Worm (Caenorhabditis elegans) whole organism, midembryonic: Measurements from ENCODE around the gene srx-93.

Experiments
- T22C8.4 ChIP-seq: fragments of 200-800 bp; sonication (Bioruptor generic); IDR thresholded peaks from 2 replicates; pipeline ENCODE4 v1.3.6; 2022; ENCODE audit warnings: missing genetic modification characterization, missing compliant biosample characterization
- cog-1 ChIP-seq: sonication (generic microtip); optimal IDR thresholded peaks from 2 replicates; lab custom pipeline; 2016; ENCODE audit warnings: missing genetic modification characterization, missing compliant biosample characterization
- flt-1 ChIP-seq: fragments of 200-800 bp; sonication (Bioruptor generic); IDR thresholded peaks from 2 replicates; pipeline ENCODE4 v1.3.6; 2022; ENCODE audit warnings: missing genetic modification characterization, missing compliant biosample characterization
- klf-2 ChIP-seq: fragments of 200-800 bp; sonication (Bioruptor generic); conservative IDR thresholded peaks from 2 replicates; pipeline ENCODE4 v1.3.6; 2022; ENCODE audit warnings: missing genetic modification reagents, missing genetic modification characterization, missing compliant biosample characterization
- med-1 ChIP-seq: sonication (generic microtip); optimal IDR thresholded peaks from 2 replicates; lab custom pipeline; 2017; ENCODE audit warnings: missing genetic modification characterization, mild to moderate bottlenecking, missing compliant biosample characterization, antibody characterized with exemption, missing genetic modification reagents; ENCODE audit not compliant: insufficient read depth
- ref-1 ChIP-seq: fragments of 200-800 bp; sonication (Bioruptor generic); conservative IDR thresholded peaks from 2 replicates; pipeline ENCODE4 v1.3.6; 2022; ENCODE audit warnings: missing genetic modification reagents, missing genetic modification characterization, missing compliant biosample characterization
- tab-1 ChIP-seq: fragments of 200-800 bp; sonication (Bioruptor generic); IDR thresholded peaks from 2 replicates; pipeline ENCODE4 v1.3.6; 2022; ENCODE audit warnings: missing genetic modification characterization, missing compliant biosample characterization
- ztf-23 ChIP-seq: fragments of 200-800 bp; sonication (Bioruptor generic); IDR thresholded peaks from 2 replicates; pipeline ENCODE4 v1.3.6; 2022; ENCODE audit warnings: missing genetic modification reagents, missing genetic modification characterization, missing compliant biosample characterization
- ztf-29 ChIP-seq: fragments of 200-800 bp; sonication (Bioruptor generic); IDR thresholded peaks from 2 replicates; pipeline ENCODE4 v1.3.6; 2022; ENCODE audit warnings: missing genetic modification reagents, missing genetic modification characterization, missing compliant biosample characterization

- TF ChIP-seq ztf-23 (GFP tag; lab: Robert Waterston, UW) (no peak), flt-1 (GFP tag; lab: Robert Waterston, UW) (no peak), ztf-29 (GFP tag; lab: Robert Waterston, UW) (no peak), tab-1 (no peak), T22C8.4 (no peak), klf-2 (GFP tag; lab: Robert Waterston, UW) (no peak), med-1 (GFP tag; lab: Kevin White, UChicago) (no peak), cog-1 (tag; lab: Kevin White, UChicago) (no peak), ref-1 (GFP tag; lab: Robert Waterston, UW) (no peak)
Measured at ce11 chrV:3605325-3605724, 15.2 kb downstream of the srx-93 start, which contains the start of gene T22F3.8.
